Worm (Caenorhabditis elegans) whole organism, L1 larva: ENCODE measurements around the gene cks-1.

ENCODE experiments used
- C04F5.9 ChIP-seq: sonication (generic microtip); optimal IDR thresholded peaks from 2 replicates; lab custom pipeline; 2016; ENCODE audit warnings: missing genetic modification characterization, missing compliant biosample characterization
- C16A3.4 ChIP-seq: fragments of 150-350 bp; optimal IDR thresholded peaks from 2 replicates; lab custom pipeline; 2014; ENCODE audit warnings: missing biosample characterization, missing genetic modification characterization
- C34B4.2 ChIP-seq: sonication (generic microtip); optimal IDR thresholded peaks from 2 replicates; lab custom pipeline; 2017; ENCODE audit warnings: mild to moderate bottlenecking, missing genetic modification characterization, missing compliant biosample characterization
- alr-1 ChIP-seq: fragments of 200-800 bp; sonication (Bioruptor generic); optimal IDR thresholded peaks from 2 replicates; lab custom pipeline; 2018; ENCODE audit warnings: borderline replicate concordance, mild to moderate bottlenecking, missing genetic modification characterization, missing compliant biosample characterization
- ceh-82 ChIP-seq, 3 experiments: fragments of 150-350 bp in 1 of 3; sonication (generic microtip) in 2 of 3; optimal IDR thresholded peaks; 2 replicates each; lab custom pipeline; 2014 to 2017; ENCODE audit warnings: missing biosample characterization in 3 of 3, missing genetic modification characterization in 3 of 3
- ceh-90 ChIP-seq: sonication (generic microtip); optimal IDR thresholded peaks from 2 replicates; lab custom pipeline; 2016; ENCODE audit warnings: missing genetic modification characterization, missing compliant biosample characterization
- ces-1 ChIP-seq: fragments of 150-350 bp; optimal IDR thresholded peaks from 2 replicates; lab custom pipeline; 2014; ENCODE audit warnings: missing biosample characterization, missing genetic modification reagents, missing genetic modification characterization
- dpl-1 ChIP-seq, 3 experiments: fragments of 150-350 bp in 2 of 3; sonication (generic microtip) in 1 of 3; optimal IDR thresholded peaks; 2 replicates each; lab custom pipeline; 2014 to 2017; ENCODE audit warnings: missing biosample characterization in 3 of 3, missing genetic modification characterization in 3 of 3, missing genetic modification reagents in 3 of 3
- dsc-1 ChIP-seq: sonication (generic microtip); optimal IDR thresholded peaks from 2 replicates; lab custom pipeline; 2016; ENCODE audit warnings: mild to moderate bottlenecking, missing genetic modification characterization, missing compliant biosample characterization
- efl-1 ChIP-seq, 4 experiments: fragments of 150-350 bp; optimal IDR thresholded peaks in 3 of 4; peaks in 1 of 4; 1 replicate in 1 of 4; 2 replicates in 3 of 4; lab custom pipeline; 2014; ENCODE audit warnings: missing biosample characterization in 2 of 4, missing genetic modification characterization in 2 of 4, missing genetic modification reagents in 2 of 4
- efl-3 ChIP-seq: fragments of 200-800 bp; sonication (Bioruptor generic); optimal IDR thresholded peaks from 2 replicates; lab custom pipeline; 2018; ENCODE audit warnings: mild to moderate bottlenecking, missing genetic modification characterization, missing compliant biosample characterization
- egl-13 ChIP-seq: sonication (generic microtip); optimal IDR thresholded peaks from 2 replicates; lab custom pipeline; 2016; ENCODE audit warnings: missing genotype, missing genetic modification reagents, missing genetic modification characterization, missing compliant biosample characterization
- egl-27 ChIP-seq, 2 experiments: fragments of 150-350 bp in 1 of 2; sonication (generic microtip); optimal IDR thresholded peaks; 3 replicates each; lab custom pipeline; 2017 to 2018; ENCODE audit warnings: missing biosample characterization in 2 of 2, missing genetic modification characterization in 2 of 2, missing genetic modification reagents in 2 of 2
- elt-3 ChIP-seq, 6 experiments: fragments of 150-350 bp in 1 of 6; sonication (generic microtip); optimal IDR thresholded peaks; 2 replicates each; lab custom pipeline; 2017 to 2018; ENCODE audit warnings: missing biosample characterization in 6 of 6, missing genetic modification characterization in 6 of 6, inconsistent platforms in 1 of 6
- ets-5 ChIP-seq: fragments of 200-800 bp; sonication (Bioruptor generic); IDR thresholded peaks from 2 replicates; pipeline ENCODE4 v1.3.6; 2022; ENCODE audit warnings: missing genetic modification characterization, missing compliant biosample characterization
- fkh-8 ChIP-seq: sonication (generic microtip); optimal IDR thresholded peaks from 2 replicates; lab custom pipeline; 2016; ENCODE audit warnings: mild to moderate bottlenecking, missing genetic modification characterization, missing compliant biosample characterization
- fos-1 ChIP-seq: fragments of 150-350 bp; optimal IDR thresholded peaks from 2 replicates; lab custom pipeline; 2014; ENCODE audit warnings: missing biosample characterization, missing genetic modification characterization
- grh-1 ChIP-seq: fragments of 200-800 bp; sonication (Bioruptor generic); IDR thresholded peaks from 2 replicates; pipeline ENCODE4 v1.3.6; 2022; ENCODE audit warnings: missing genetic modification reagents, missing genetic modification characterization, missing compliant biosample characterization
- hlh-17 ChIP-seq: fragments of 200-800 bp; sonication (Bioruptor generic); optimal IDR thresholded peaks from 2 replicates; lab custom pipeline; 2018; ENCODE audit warnings: missing genetic modification characterization, mild to moderate bottlenecking, missing compliant biosample characterization, moderate library complexity, borderline replicate concordance
- hlh-4 ChIP-seq: sonication (generic microtip); optimal IDR thresholded peaks from 2 replicates; lab custom pipeline; 2016; ENCODE audit warnings: mild to moderate bottlenecking, missing genetic modification characterization, missing compliant biosample characterization
- hpl-2 ChIP-seq: fragments of 150-350 bp; optimal IDR thresholded peaks from 2 replicates; lab custom pipeline; 2014; ENCODE audit warnings: missing biosample characterization, missing genetic modification reagents, missing genetic modification characterization
- isw-1 ChIP-seq: fragments of 200-800 bp; sonication (Bioruptor generic); IDR thresholded peaks from 2 replicates; pipeline ENCODE4 v1.3.6; 2022; ENCODE audit warnings: missing genetic modification characterization, missing compliant biosample characterization
- jun-1 ChIP-seq: fragments of 150-350 bp; optimal IDR thresholded peaks from 2 replicates; lab custom pipeline; 2014; ENCODE audit warnings: missing biosample characterization, missing genetic modification reagents, missing genetic modification characterization
- lin-13 ChIP-seq: fragments of 150-350 bp; optimal IDR thresholded peaks from 2 replicates; lab custom pipeline; 2014; ENCODE audit warnings: missing biosample characterization, missing genetic modification reagents, missing genetic modification characterization
- lin-14 ChIP-seq: fragments of 200-800 bp; sonication (Bioruptor generic); optimal IDR thresholded peaks from 2 replicates; lab custom pipeline; 2018; ENCODE audit warnings: mild to moderate bottlenecking, missing genetic modification characterization, moderate library complexity, missing compliant biosample characterization
- lin-35 ChIP-seq, 2 experiments: fragments of 150-350 bp; optimal IDR thresholded peaks; 2 replicates each; lab custom pipeline; 2014; ENCODE audit warnings: missing biosample characterization in 2 of 2, missing genetic modification characterization in 2 of 2, missing genetic modification reagents in 2 of 2
- lsy-2 ChIP-seq, 2 experiments: fragments of 150-350 bp; optimal IDR thresholded peaks; 2 replicates each; lab custom pipeline; 2014; ENCODE audit warnings: missing biosample characterization in 2 of 2, missing genetic modification characterization in 2 of 2
- mdl-1 ChIP-seq, 2 experiments: fragments of 150-350 bp; optimal IDR thresholded peaks; 2 replicates each; lab custom pipeline; 2014 to 2017; ENCODE audit warnings: missing biosample characterization in 2 of 2, missing genetic modification characterization in 2 of 2, inconsistent platforms in 1 of 2
- mef-2 ChIP-seq: fragments of 150-350 bp; optimal IDR thresholded peaks from 2 replicates; lab custom pipeline; 2014; ENCODE audit warnings: missing biosample characterization, missing genetic modification characterization
- mep-1 ChIP-seq: fragments of 150-350 bp; optimal IDR thresholded peaks from 2 replicates; lab custom pipeline; 2014; ENCODE audit warnings: missing biosample characterization, missing genetic modification characterization
- nhr-11 ChIP-seq: fragments of 150-350 bp; optimal IDR thresholded peaks from 2 replicates; lab custom pipeline; 2014; ENCODE audit warnings: missing biosample characterization, missing genetic modification characterization
- nhr-237 ChIP-seq: fragments of 150-350 bp; optimal IDR thresholded peaks from 2 replicates; lab custom pipeline; 2014; ENCODE audit warnings: missing biosample characterization, missing genetic modification characterization
- nhr-47 ChIP-seq: sonication (generic microtip); optimal IDR thresholded peaks from 2 replicates; lab custom pipeline; 2016; ENCODE audit warnings: mild to moderate bottlenecking, missing genetic modification characterization, moderate library complexity, missing compliant biosample characterization
- nhr-76 ChIP-seq: sonication (generic microtip); optimal IDR thresholded peaks from 2 replicates; lab custom pipeline; 2017; ENCODE audit warnings: missing biosample characterization, missing genetic modification characterization
- nhr-77 ChIP-seq: fragments of 150-350 bp; optimal IDR thresholded peaks from 2 replicates; lab custom pipeline; 2014; ENCODE audit warnings: missing biosample characterization, missing genetic modification characterization
- nhr-84 ChIP-seq: sonication (generic microtip); optimal IDR thresholded peaks from 2 replicates; lab custom pipeline; 2017; ENCODE audit warnings: missing biosample characterization, missing genetic modification characterization
- nhr-90 ChIP-seq: sonication (generic microtip); optimal IDR thresholded peaks from 2 replicates; lab custom pipeline; 2016; ENCODE audit warnings: mild to moderate bottlenecking, missing genetic modification characterization, missing compliant biosample characterization; ENCODE audit not compliant: poor library complexity
- pag-3 ChIP-seq: sonication (generic microtip); optimal IDR thresholded peaks from 2 replicates; lab custom pipeline; 2017; ENCODE audit warnings: missing genetic modification characterization, mild to moderate bottlenecking, missing compliant biosample characterization, antibody characterized with exemption, borderline replicate concordance; ENCODE audit not compliant: insufficient read depth
- pax-3 ChIP-seq: fragments of 200-800 bp; sonication (Bioruptor generic); optimal IDR thresholded peaks from 2 replicates; lab custom pipeline; 2018; ENCODE audit warnings: mild to moderate bottlenecking, missing genetic modification characterization, moderate library complexity, missing compliant biosample characterization
- pqm-1 ChIP-seq: sonication (generic microtip); optimal IDR thresholded peaks from 3 replicates; lab custom pipeline; 2017; ENCODE audit warnings: missing biosample characterization, missing genetic modification characterization
- rnt-1 ChIP-seq: sonication (generic microtip); optimal IDR thresholded peaks from 2 replicates; lab custom pipeline; 2016; ENCODE audit warnings: mild to moderate bottlenecking, missing genetic modification characterization, moderate library complexity, missing compliant biosample characterization
- skn-1 ChIP-seq: fragments of 150-350 bp; optimal IDR thresholded peaks from 2 replicates; lab custom pipeline; 2014; ENCODE audit warnings: missing biosample characterization, missing genetic modification characterization
- sox-4 ChIP-seq: sonication (generic microtip); optimal IDR thresholded peaks from 2 replicates; lab custom pipeline; 2016; ENCODE audit warnings: missing genetic modification characterization, missing compliant biosample characterization
- sptf-1 ChIP-seq: fragments of 150-350 bp; optimal IDR thresholded peaks from 2 replicates; lab custom pipeline; 2014; ENCODE audit warnings: missing biosample characterization, missing genetic modification characterization
- tbx-2 ChIP-seq: sonication (generic microtip); optimal IDR thresholded peaks from 2 replicates; lab custom pipeline; 2016; ENCODE audit warnings: missing genetic modification characterization, missing compliant biosample characterization
- tlp-1 ChIP-seq: fragments of 150-350 bp; optimal IDR thresholded peaks from 2 replicates; lab custom pipeline; 2014; ENCODE audit warnings: missing biosample characterization, missing genetic modification characterization
- unc-130 ChIP-seq: fragments of 150-350 bp; optimal IDR thresholded peaks from 2 replicates; lab custom pipeline; 2017; ENCODE audit warnings: missing biosample characterization, missing genetic modification characterization, inconsistent platforms
- unc-30 ChIP-seq: sonication (generic microtip); optimal IDR thresholded peaks from 2 replicates; lab custom pipeline; 2017; ENCODE audit warnings: missing biosample characterization, missing genetic modification characterization
- unc-62 ChIP-seq: fragments of 150-350 bp; optimal IDR thresholded peaks from 2 replicates; lab custom pipeline; 2014; ENCODE audit warnings: missing biosample characterization, missing genetic modification reagents, missing genetic modification characterization
- unc-86 ChIP-seq: sonication (generic microtip); optimal IDR thresholded peaks from 2 replicates; lab custom pipeline; 2016; ENCODE audit warnings: missing genetic modification characterization, missing compliant biosample characterization
- zip-4 ChIP-seq: fragments of 200-800 bp; sonication (Bioruptor generic); optimal IDR thresholded peaks from 2 replicates; lab custom pipeline; 2018; ENCODE audit warnings: mild to moderate bottlenecking, missing genetic modification characterization, moderate library complexity, missing compliant biosample characterization
- ztf-11 ChIP-seq, 2 experiments: sonication (generic microtip); optimal IDR thresholded peaks; 2 replicates each; lab custom pipeline; 2016 to 2017; ENCODE audit warnings: missing genetic modification characterization in 2 of 2, missing biosample characterization in 1 of 2, missing compliant biosample characterization in 1 of 2

cks-1 gene

DNA sequence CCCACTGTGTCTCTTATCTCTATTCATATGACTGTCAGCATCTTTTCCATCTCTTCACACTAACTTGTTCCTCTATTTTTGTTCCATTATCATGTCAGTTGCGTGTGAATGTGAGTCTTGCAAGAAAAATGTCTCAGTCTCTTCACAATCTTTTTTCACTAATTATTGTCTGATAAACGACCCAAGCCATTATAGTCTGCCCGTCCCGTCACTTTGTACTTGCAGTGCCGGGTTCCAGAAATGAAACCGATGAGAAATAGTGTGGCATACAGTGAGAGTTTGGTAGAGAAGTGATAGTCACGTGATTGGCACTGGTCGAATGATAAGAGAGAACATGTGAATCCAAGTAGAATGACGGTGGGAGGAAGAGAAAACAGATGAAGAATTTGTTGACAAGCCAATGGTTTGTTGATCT, 13.9 kb downstream of the cks-1 start:
- TF ChIP-seq lsy-2 (tag; optimal IDR thresholded peaks at IDR 0.05; lab: Kevin White, UChicago) (peak; percentile 60 to 84), efl-1 (optimal IDR thresholded peaks at IDR 0.05; lab: Kevin White, UChicago) (peak; percentile 21 to 52), efl-1 (GFP tag; optimal IDR thresholded peaks at IDR 0.05 in 1 of 2; lab: Kevin White, UChicago) (peak in 1 of 2 experiments; percentile 95), ets-5 (GFP tag; lab: Robert Waterston, UW) (no peak), pax-3 (tag; lab: Kevin White, UChicago) (peak; percentile 40), mef-2 (peak; percentile 69), hlh-17 (GFP tag; lab: Kevin White, UChicago) (no peak), unc-62 (GFP tag; lab: Kevin White, UChicago) (no peak), nhr-84 (tag; lab: Kevin White, UChicago) (no peak), lin-14 (GFP tag; lab: Kevin White, UChicago) (peak; percentile 90), egl-13 (peak; percentile 2), C16A3.4 (tag; lab: Kevin White, UChicago) (peak; percentile 61), nhr-76 (tag; lab: Kevin White, UChicago) (no peak), tlp-1 (tag; lab: Kevin White, UChicago) (peak; percentile 78), unc-30 (tag; lab: Kevin White, UChicago) (no peak), unc-130 (tag; lab: Kevin White, UChicago) (peak; percentile 83), sox-4 (tag; lab: Kevin White, UChicago) (peak; percentile 6), nhr-237 (tag; lab: Kevin White, UChicago) (no peak), sptf-1 (tag; lab: Kevin White, UChicago) (no peak), nhr-47 (tag; lab: Kevin White, UChicago) (peak; percentile 79), skn-1 (tag; lab: Kevin White, UChicago) (peak; percentile 49), dsc-1 (tag; lab: Kevin White, UChicago) (no peak), lin-35 (GFP tag; optimal IDR thresholded peaks at IDR 0.05; lab: Kevin White, UChicago) (peak; percentile 15 to 82), lin-13 (GFP tag; lab: Kevin White, UChicago) (peak; percentile 44), unc-86 (tag; lab: Kevin White, UChicago) (no peak), rnt-1 (peak; percentile 28), C34B4.2 (no peak), ceh-90 (tag; lab: Kevin White, UChicago) (no peak), ztf-11 (tag; optimal IDR thresholded peaks at IDR 0.05; lab: Kevin White, UChicago) (no peak), zip-4 (GFP tag; lab: Kevin White, UChicago) (no peak), nhr-90 (tag; lab: Kevin White, UChicago) (peak; percentile 93), dpl-1 (GFP tag; optimal IDR thresholded peaks at IDR 0.05; lab: Kevin White, UChicago) (peak in 1 of 3 experiments; percentile 40), hlh-4 (no peak), jun-1 (tag; lab: Kevin White, UChicago) (peak; percentile 81), pqm-1 (tag; lab: Kevin White, UChicago) (peak; percentile 68), hpl-2 (GFP tag; lab: Kevin White, UChicago) (peak; percentile 75), mep-1 (tag; lab: Kevin White, UChicago) (peak; percentile 83), pag-3 (tag; lab: Kevin White, UChicago) (no peak), ces-1 (no peak), elt-3 (tag; optimal IDR thresholded peaks at IDR 0.05; lab: Kevin White, UChicago) (peak in 5 of 6 experiments; percentile 43 to 98 (median 73)), nhr-11 (tag; lab: Kevin White, UChicago) (peak; percentile 72), nhr-77 (tag; lab: Kevin White, UChicago) (no peak), alr-1 (tag; lab: Kevin White, UChicago) (no peak), fos-1 (tag; lab: Kevin White, UChicago) (no peak), isw-1 (GFP tag; lab: Robert Waterston, UW) (no peak), grh-1 (GFP tag; lab: Robert Waterston, UW) (peak; percentile 78), egl-27 (tag; optimal IDR thresholded peaks at IDR 0.05; lab: Kevin White, UChicago) (peak; percentile 28 to 57), efl-3 (GFP tag; lab: Kevin White, UChicago) (no peak), tbx-2 (peak; percentile 90), ceh-82 (tag; optimal IDR thresholded peaks at IDR 0.05; lab: Kevin White, UChicago) (peak in 1 of 3 experiments; percentile 5), fkh-8 (tag; lab: Kevin White, UChicago) (no peak), C04F5.9 (tag; lab: Kevin White, UChicago) (peak; percentile 12), mdl-1 (tag; optimal IDR thresholded peaks at IDR 0.05; lab: Kevin White, UChicago) (peak in 1 of 2 experiments; percentile 95)
